Fruit fly (Drosophila melanogaster) whole organism, prepupa: ENCODE results near the gene COX6B.

Source experiments
- CG10631 ChIP-seq: fragments of 200-800 bp; sonication (Bioruptor generic); optimal IDR thresholded peaks from 2 replicates; lab custom pipeline; 2016; ENCODE audit warnings: missing biosample characterization, missing genetic modification characterization
- CG11294 ChIP-seq: fragments of 200-800 bp; sonication (Bioruptor generic); IDR thresholded peaks from 2 replicates; pipeline ENCODE4 v1.3.6; 2022; ENCODE audit warnings: missing biosample characterization, missing genetic modification characterization
- CG11762 ChIP-seq: fragments of 200-800 bp; sonication (Bioruptor generic); optimal IDR thresholded peaks from 3 replicates; lab custom pipeline; 2016; ENCODE audit warnings: missing biosample characterization, missing genetic modification characterization; ENCODE audit not compliant: insufficient read depth
- CG11902 ChIP-seq: fragments of 200-800 bp; sonication (Bioruptor generic); optimal IDR thresholded peaks from 3 replicates; lab custom pipeline; 2016; ENCODE audit warnings: missing biosample characterization, missing genetic modification characterization
- CG15336 ChIP-seq: fragments of 200-800 bp; sonication (Bioruptor generic); IDR thresholded peaks from 2 replicates; pipeline ENCODE4 v1.3.6; 2022; ENCODE audit warnings: missing biosample characterization, missing genetic modification characterization
- CG1621 ChIP-seq: fragments of 200-800 bp; sonication (Bioruptor generic); optimal IDR thresholded peaks from 3 replicates; lab custom pipeline; 2018; ENCODE audit warnings: missing biosample characterization, mild to moderate bottlenecking, missing genetic modification characterization
- CG16779 ChIP-seq: fragments of 200-800 bp; sonication (Bioruptor generic); optimal IDR thresholded peaks from 3 replicates; lab custom pipeline; 2017; ENCODE audit warnings: missing biosample characterization, mild to moderate bottlenecking, missing genetic modification characterization
- CG3032 ChIP-seq: fragments of 200-800 bp; optimal IDR thresholded peaks from 2 replicates; lab custom pipeline; 2019; ENCODE audit warnings: missing biosample characterization, mild to moderate bottlenecking, missing genetic modification characterization, moderate library complexity
- CG31627 ChIP-seq: fragments of 200-800 bp; sonication (Bioruptor generic); optimal IDR thresholded peaks from 3 replicates; lab custom pipeline; 2016; ENCODE audit warnings: missing biosample characterization, missing genetic modification characterization
- CG34406 ChIP-seq: fragments of 200-800 bp; sonication (Bioruptor generic); optimal IDR thresholded peaks from 3 replicates; lab custom pipeline; 2016; ENCODE audit warnings: missing biosample characterization, missing genetic modification characterization
- CG3919 ChIP-seq: fragments of 200-800 bp; sonication (Bioruptor generic); optimal IDR thresholded peaks from 3 replicates; lab custom pipeline; 2016; ENCODE audit warnings: missing biosample characterization, missing genetic modification characterization
- CG4318 ChIP-seq: fragments of 200-800 bp; sonication (Bioruptor generic); optimal IDR thresholded peaks from 3 replicates; lab custom pipeline; 2017; ENCODE audit warnings: missing biosample characterization, mild to moderate bottlenecking, missing genetic modification characterization
- CG6163 ChIP-seq: fragments of 200-800 bp; sonication (Bioruptor generic); IDR thresholded peaks from 3 replicates; pipeline ENCODE4 v1.3.6; 2022; ENCODE audit warnings: missing biosample characterization, missing genetic modification characterization
- CG6276 ChIP-seq: fragments of 200-800 bp; sonication (Bioruptor generic); optimal IDR thresholded peaks from 2 replicates; lab custom pipeline; 2017; ENCODE audit warnings: missing biosample characterization, mild to moderate bottlenecking, missing genetic modification characterization
- CG6854 ChIP-seq: fragments of 200-800 bp; sonication (Bioruptor generic); optimal IDR thresholded peaks from 2 replicates; lab custom pipeline; 2017; ENCODE audit warnings: missing biosample characterization, mild to moderate bottlenecking, missing genetic modification characterization
- CG7368 ChIP-seq: fragments of 200-800 bp; sonication (Bioruptor generic); optimal IDR thresholded peaks from 3 replicates; lab custom pipeline; 2016; ENCODE audit warnings: missing biosample characterization, missing genetic modification characterization
- CG8119 ChIP-seq: fragments of 200-800 bp; sonication (Bioruptor generic); IDR thresholded peaks from 3 replicates; pipeline ENCODE4 v1.3.6; 2022; ENCODE audit warnings: missing biosample characterization, missing genetic modification characterization
- CG8319 ChIP-seq: fragments of 200-800 bp; sonication (Bioruptor generic); optimal IDR thresholded peaks from 3 replicates; lab custom pipeline; 2016; ENCODE audit warnings: missing biosample characterization, missing genetic modification characterization
- CG8632 ChIP-seq: fragments of 200-800 bp; sonication (Bioruptor generic); optimal IDR thresholded peaks from 3 replicates; lab custom pipeline; 2016; ENCODE audit warnings: missing biosample characterization, missing genetic modification characterization
- Eip75B ChIP-seq: fragments of 200-800 bp; sonication (Bioruptor generic); optimal IDR thresholded peaks from 3 replicates; lab custom pipeline; 2016; ENCODE audit warnings: missing biosample characterization, missing genetic modification characterization
- Eip78C ChIP-seq: fragments of 200-800 bp; sonication (Bioruptor generic); peaks from one replicate; lab custom pipeline; 2016; ENCODE audit warnings: missing biosample characterization, missing genetic modification characterization
- Eip93F ChIP-seq: fragments of 200-800 bp; sonication (Bioruptor generic); optimal IDR thresholded peaks from 2 replicates; lab custom pipeline; 2016; ENCODE audit warnings: missing biosample characterization, mild to moderate bottlenecking, missing genetic modification characterization
- Ets21C ChIP-seq: fragments of 200-800 bp; sonication (Bioruptor generic); optimal IDR thresholded peaks from 3 replicates; lab custom pipeline; 2016; ENCODE audit warnings: missing biosample characterization, missing genetic modification characterization
- Ets96B ChIP-seq: fragments of 200-800 bp; optimal IDR thresholded peaks from 2 replicates; lab custom pipeline; 2019; ENCODE audit warnings: missing biosample characterization, mild to moderate bottlenecking, missing genetic modification characterization, moderate library complexity
- Hr38 ChIP-seq: sonication (Bioruptor generic); optimal IDR thresholded peaks from 2 replicates; lab custom pipeline; 2016; ENCODE audit warnings: missing biosample characterization, missing genetic modification characterization
- Hr39 ChIP-seq: fragments of 200-800 bp; sonication (Bioruptor generic); optimal IDR thresholded peaks from 2 replicates; lab custom pipeline; 2016; ENCODE audit warnings: missing biosample characterization, missing genetic modification characterization
- Hr4 ChIP-seq: fragments of 200-800 bp; sonication (Bioruptor generic); optimal IDR thresholded peaks from 3 replicates; lab custom pipeline; 2016; ENCODE audit warnings: missing biosample characterization, missing genetic modification characterization
- OdsH ChIP-seq: fragments of 200-800 bp; sonication (Bioruptor generic); optimal IDR thresholded peaks from 3 replicates; lab custom pipeline; 2016; ENCODE audit warnings: missing biosample characterization, missing genetic modification characterization
- Sox102F ChIP-seq: fragments of 200-800 bp; sonication (Bioruptor generic); optimal IDR thresholded peaks from 2 replicates; lab custom pipeline; 2016; ENCODE audit warnings: missing biosample characterization, mild to moderate bottlenecking, missing genetic modification characterization
- acj6 ChIP-seq: fragments of 200-800 bp; sonication (Bioruptor generic); optimal IDR thresholded peaks from 3 replicates; lab custom pipeline; 2016; ENCODE audit warnings: missing biosample characterization, missing genetic modification characterization
- cyc ChIP-seq: fragments of 200-800 bp; sonication (Bioruptor generic); optimal IDR thresholded peaks from 3 replicates; lab custom pipeline; 2016; ENCODE audit warnings: missing biosample characterization, missing genetic modification characterization
- dac ChIP-seq: fragments of 200-800 bp; sonication (Bioruptor generic); optimal IDR thresholded peaks from 2 replicates; lab custom pipeline; 2017; ENCODE audit warnings: missing biosample characterization, mild to moderate bottlenecking, missing genetic modification characterization
- eg ChIP-seq: fragments of 200-800 bp; sonication (Bioruptor generic); IDR thresholded peaks from 3 replicates; pipeline ENCODE4 v1.3.6; 2022; ENCODE audit warnings: missing biosample characterization, missing genetic modification characterization
- esn ChIP-seq: fragments of 200-800 bp; sonication (Bioruptor generic); optimal IDR thresholded peaks from 2 replicates; lab custom pipeline; 2016; ENCODE audit warnings: missing biosample characterization, mild to moderate bottlenecking, missing genetic modification characterization, moderate library complexity
- fd59A ChIP-seq: fragments of 200-800 bp; sonication (Bioruptor generic); optimal IDR thresholded peaks from 2 replicates; lab custom pipeline; 2017; ENCODE audit warnings: missing biosample characterization, mild to moderate bottlenecking, missing genetic modification characterization, missing genetic modification reagents
- fd85E ChIP-seq: fragments of 200-800 bp; sonication (Bioruptor generic); optimal IDR thresholded peaks from 3 replicates; lab custom pipeline; 2016; ENCODE audit warnings: missing biosample characterization, missing genetic modification characterization
- fkh ChIP-seq: fragments of 200-800 bp; sonication (Bioruptor generic); optimal IDR thresholded peaks from 3 replicates; lab custom pipeline; 2017; ENCODE audit warnings: missing biosample characterization, mild to moderate bottlenecking, missing genetic modification characterization, moderate library complexity
- net ChIP-seq: fragments of 200-800 bp; sonication (Bioruptor generic); optimal IDR thresholded peaks from 3 replicates; lab custom pipeline; 2016; ENCODE audit warnings: missing biosample characterization, missing genetic modification characterization
- pdm3 ChIP-seq: fragments of 200-800 bp; sonication (Bioruptor generic); optimal IDR thresholded peaks from 3 replicates; lab custom pipeline; 2016; ENCODE audit warnings: missing biosample characterization, missing genetic modification characterization
- salr ChIP-seq, 2 experiments: fragments of 200-800 bp; sonication (Bioruptor generic); optimal IDR thresholded peaks; 3 replicates each; lab custom pipeline; 2016 to 2018; ENCODE audit warnings: missing biosample characterization in 2 of 2, missing genetic modification characterization in 2 of 2, mild to moderate bottlenecking in 1 of 2
- ss ChIP-seq, 2 experiments: fragments of 200-800 bp; sonication (Bioruptor generic); optimal IDR thresholded peaks; 2 replicates in 1 of 2; 3 replicates in 1 of 2; lab custom pipeline; 2017 to 2018; ENCODE audit warnings: mild to moderate bottlenecking in 2 of 2, missing biosample characterization in 2 of 2, missing genetic modification characterization in 2 of 2, moderate library complexity in 1 of 2
- svp ChIP-seq: fragments of 200-800 bp; sonication (Bioruptor generic); peaks from one replicate; lab custom pipeline; 2016; ENCODE audit warnings: missing biosample characterization, missing genetic modification characterization
- vri ChIP-seq: fragments of 200-800 bp; sonication (Bioruptor generic); optimal IDR thresholded peaks from 3 replicates; lab custom pipeline; 2016; ENCODE audit warnings: missing biosample characterization, mild to moderate bottlenecking, missing genetic modification characterization

Gene COX6B

DNA sequence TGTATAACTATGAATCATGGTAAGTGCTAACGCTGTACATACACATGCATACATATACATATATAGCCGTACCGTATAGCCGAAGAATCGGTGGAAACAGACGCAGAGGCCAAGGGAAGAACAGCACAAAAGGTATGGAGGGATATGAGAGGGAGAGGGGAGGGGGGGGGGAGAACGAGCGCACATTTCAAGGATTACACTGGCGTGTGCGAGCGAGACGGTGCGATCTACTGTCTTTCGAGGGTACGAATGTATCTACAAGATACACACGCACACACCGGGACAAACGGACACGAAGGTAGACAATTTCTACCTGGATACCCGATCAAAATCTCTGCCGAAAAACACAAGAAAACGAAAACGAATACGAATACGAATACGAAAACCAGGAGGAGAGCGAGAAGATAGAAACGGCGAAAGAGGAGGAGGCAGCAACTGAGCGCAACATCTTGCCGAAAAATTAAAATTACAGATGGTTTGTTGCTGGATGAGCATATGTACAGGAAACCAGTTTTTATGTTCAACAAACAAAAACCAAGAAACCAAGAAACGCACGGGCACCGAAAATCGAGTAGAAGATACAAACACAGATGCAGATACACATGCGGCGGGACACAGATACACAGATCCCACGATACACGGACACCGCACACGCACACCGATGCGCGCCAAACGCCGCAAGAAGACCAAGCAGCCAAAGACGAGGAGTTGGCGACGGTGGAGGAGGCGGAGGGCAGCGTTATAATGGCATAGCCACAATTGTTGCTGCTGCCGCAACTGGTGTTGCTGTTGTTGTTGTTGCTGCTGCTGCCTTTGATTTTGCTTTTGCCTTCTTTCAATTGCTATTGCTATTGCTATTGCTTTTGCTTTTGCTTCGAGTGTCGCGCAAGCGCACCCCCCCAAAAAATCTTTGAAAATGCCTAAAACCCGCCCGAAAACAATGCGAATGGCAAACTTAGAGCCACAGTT is 29.9 kb upstream of the COX6B start:
- TF ChIP-seq svp (GFP tag; lab: Kevin White, UChicago) (no peak), dac (GFP tag; lab: Kevin White, UChicago) (no peak), CG15336 (GFP tag; lab: Robert Waterston, UW) (no peak), pdm3 (GFP tag; lab: Kevin White, UChicago) (no peak), cyc (GFP tag; lab: Kevin White, UChicago) (no peak), salr (GFP tag; optimal IDR thresholded peaks at IDR 0.05; lab: Kevin White, UChicago) (no peak), Sox102F (GFP tag; lab: Kevin White, UChicago) (no peak), CG3032 (tag; lab: Kevin White, UChicago) (no peak), fkh (GFP tag; lab: Kevin White, UChicago) (no peak), ss (GFP tag; optimal IDR thresholded peaks at IDR 0.05; lab: Kevin White, UChicago) (peak in 1 of 2 experiments; percentile 1), esn (no peak), Eip93F (GFP tag; lab: Kevin White, UChicago) (no peak), CG10631 (GFP tag; lab: Kevin White, UChicago) (no peak), acj6 (GFP tag; lab: Kevin White, UChicago) (no peak), CG6163 (no peak), Eip78C (GFP tag; lab: Kevin White, UChicago) (peak; percentile 11), CG1621 (tag; lab: Kevin White, UChicago) (peak; percentile 4), CG16779 (no peak), CG4318 (GFP tag; lab: Kevin White, UChicago) (no peak)
- TF ChIP-seq, all 60 proteins: peak for 3

dm6 chrX:19772002-19772622 is 28.0 kb upstream of the COX6B start:
- TF ChIP-seq OdsH (GFP tag; lab: Kevin White, UChicago) (no peak), Hr39 (GFP tag; lab: Kevin White, UChicago) (no peak), salr (GFP tag; optimal IDR thresholded peaks at IDR 0.05; lab: Kevin White, UChicago) (no peak), CG8319 (no peak), CG11294 (GFP tag; lab: Robert Waterston, UW) (no peak), CG6163 (no peak), Hr38 (no peak), Hr4 (GFP tag; lab: Kevin White, UChicago) (no peak), CG10631 (GFP tag; lab: Kevin White, UChicago) (no peak), ss (GFP tag; optimal IDR thresholded peaks at IDR 0.05; lab: Kevin White, UChicago) (no peak), CG34406 (no peak), CG16779 (no peak), net (GFP tag; lab: Kevin White, UChicago) (no peak)

DNA sequence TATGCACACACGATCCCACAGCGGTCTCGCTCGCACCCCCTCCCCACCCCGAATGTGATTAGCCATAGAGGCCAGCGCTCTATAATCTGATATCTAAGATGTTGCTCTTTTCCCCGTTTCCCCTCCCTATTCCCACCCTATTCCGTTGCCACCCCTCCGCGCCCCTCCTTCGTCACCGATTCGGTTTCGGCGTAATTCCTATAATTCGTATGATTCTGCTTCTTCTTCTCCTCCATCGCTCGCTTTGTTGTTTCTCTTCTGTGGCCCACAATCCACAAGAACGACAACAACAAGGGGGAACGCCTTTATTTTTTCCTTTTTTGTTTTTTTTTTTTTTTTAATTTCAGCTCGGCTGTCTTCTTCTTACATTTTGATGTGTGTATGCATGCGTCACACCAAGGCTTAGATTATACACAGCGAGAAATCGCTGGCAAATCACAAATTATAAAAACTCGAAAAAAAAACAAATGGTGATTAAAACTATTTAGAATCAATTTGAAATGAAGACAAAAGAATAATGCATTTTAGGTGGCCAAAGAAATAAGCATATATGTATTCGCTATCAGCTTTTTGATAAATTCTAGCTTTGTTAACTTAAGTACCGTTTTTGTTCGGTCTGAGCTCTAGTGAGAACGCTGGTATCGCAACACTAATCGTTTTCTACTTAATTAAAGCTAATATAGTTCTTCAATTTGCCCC is 25.8 kb upstream of the COX6B start:
- peak in 1 of 2 experiments; percentile 17 for TF ChIP-seq salr (GFP tag; optimal IDR thresholded peaks at IDR 0.05; lab: Kevin White, UChicago)
- peak; percentile 57 for TF ChIP-seq cyc (GFP tag; lab: Kevin White, UChicago)
- peak; percentile 62 for TF ChIP-seq CG3919 (GFP tag; lab: Kevin White, UChicago)
- TF ChIP-seq CG6854 = no peak
- TF ChIP-seq svp (GFP tag; lab: Kevin White, UChicago) = peak; percentile 73
- TF ChIP-seq Ets21C (GFP tag; lab: Kevin White, UChicago) = peak; percentile 40
- no peak for TF ChIP-seq Eip93F (GFP tag; lab: Kevin White, UChicago)
- peak; percentile 28 for TF ChIP-seq fd59A (GFP tag; lab: Kevin White, UChicago)
- peak; percentile 66 for TF ChIP-seq esn
- TF ChIP-seq CG8632 (GFP tag; lab: Kevin White, UChicago) = peak; percentile 28
- TF ChIP-seq Hr38 = no peak
- TF ChIP-seq CG11902 (GFP tag; lab: Kevin White, UChicago) = no peak
- TF ChIP-seq eg (GFP tag; lab: Robert Waterston, UW) = peak; percentile 38; the same call in 1 of the 3 replicates
- peak; percentile 46 for TF ChIP-seq vri (GFP tag; lab: Kevin White, UChicago)
- TF ChIP-seq OdsH (GFP tag; lab: Kevin White, UChicago) = peak; percentile 49
- 0 out of 3 replicates have a peak, but pooled peaks have one; percentile 15 for TF ChIP-seq CG8119 (GFP tag; lab: Robert Waterston, UW)
- no peak for TF ChIP-seq CG11762 (GFP tag; lab: Kevin White, UChicago)
- peak; percentile 37 for TF ChIP-seq CG31627 (GFP tag; lab: Kevin White, UChicago)
- TF ChIP-seq Ets96B = peak; percentile 30
- peak; percentile 39 for TF ChIP-seq CG7368 (GFP tag; lab: Kevin White, UChicago)
- no peak for TF ChIP-seq fd85E (GFP tag; lab: Kevin White, UChicago)
- peak; percentile 82 for TF ChIP-seq Eip78C (GFP tag; lab: Kevin White, UChicago)
- no peak for TF ChIP-seq CG4318 (GFP tag; lab: Kevin White, UChicago)
- no peak for TF ChIP-seq CG6276 (GFP tag; lab: Kevin White, UChicago)
- peak; percentile 43 for TF ChIP-seq Eip75B
